Worm (Caenorhabditis elegans) whole organism, L3 larva: ENCODE results near the gene F20G2.1.

Experiments used
- ZK546.5 ChIP-seq: sonication (generic microtip); optimal IDR thresholded peaks from 2 replicates; lab custom pipeline; 2017; ENCODE audit warnings: missing biosample characterization, missing genetic modification characterization
- egl-5 ChIP-seq: fragments of 150-350 bp; optimal IDR thresholded peaks from 2 replicates; lab custom pipeline; 2017; ENCODE audit warnings: missing biosample characterization, missing genetic modification reagents, missing genetic modification characterization, inconsistent platforms
- elt-2 ChIP-seq: sonication (generic microtip); optimal IDR thresholded peaks from 2 replicates; lab custom pipeline; 2016; ENCODE audit warnings: missing genetic modification reagents, mild to moderate bottlenecking, missing genetic modification characterization, missing compliant biosample characterization
- lin-15B ChIP-seq: fragments of 150-350 bp; optimal IDR thresholded peaks from 2 replicates; lab custom pipeline; 2014; ENCODE audit warnings: missing biosample characterization, missing genetic modification characterization
- lin-39 ChIP-seq: fragments of 150-350 bp; optimal IDR thresholded peaks from 2 replicates; lab custom pipeline; 2018; ENCODE audit warnings: missing biosample characterization, missing genetic modification reagents, missing genetic modification characterization
- nhr-11 ChIP-seq: fragments of 150-350 bp; optimal IDR thresholded peaks from 2 replicates; lab custom pipeline; 2014; ENCODE audit warnings: missing biosample characterization, missing genetic modification characterization
- nhr-23 ChIP-seq: fragments of 150-350 bp; optimal IDR thresholded peaks from 2 replicates; lab custom pipeline; 2014; ENCODE audit warnings: missing biosample characterization, missing genetic modification reagents, missing genetic modification characterization
- nhr-76 ChIP-seq: fragments of 150-350 bp; sonication (generic microtip); optimal IDR thresholded peaks from 5 replicates; lab custom pipeline; 2014; ENCODE audit warnings: missing biosample characterization, missing genetic modification characterization
- sea-2 ChIP-seq: fragments of 150-350 bp; sonication (generic microtip); optimal IDR thresholded peaks from 4 replicates; lab custom pipeline; 2014; ENCODE audit warnings: missing biosample characterization, missing genetic modification reagents, missing genetic modification characterization
- skn-1 ChIP-seq: fragments of 150-350 bp; optimal IDR thresholded peaks from 2 replicates; lab custom pipeline; 2014; ENCODE audit warnings: missing biosample characterization, missing genetic modification characterization
- tbx-2 ChIP-seq: sonication (generic microtip); optimal IDR thresholded peaks from 2 replicates; lab custom pipeline; 2016; ENCODE audit warnings: mild to moderate bottlenecking, missing genetic modification characterization, missing compliant biosample characterization
- unc-62 ChIP-seq: fragments of 150-350 bp; sonication (generic microtip); optimal IDR thresholded peaks from 4 replicates; lab custom pipeline; 2014; ENCODE audit warnings: missing biosample characterization, missing genetic modification reagents, missing genetic modification characterization

ce11 chrV:13707295-13707694 lies 46.1 kb downstream of the F20G2.1 start, which contains the start of gene hlh-34:
- TF ChIP-seq tbx-2 (tag; lab: Kevin White, UChicago) (no peak), ZK546.5 (tag; lab: Kevin White, UChicago) (no peak), nhr-11 (tag; lab: Kevin White, UChicago) (no peak), sea-2 (GFP tag; lab: Kevin White, UChicago) (no peak), lin-39 (tag; lab: Kevin White, UChicago) (no peak), unc-62 (GFP tag; lab: Kevin White, UChicago) (no peak), skn-1 (no peak), lin-15B (tag; lab: Kevin White, UChicago) (no peak), elt-2 (no peak), egl-5 (tag; lab: Kevin White, UChicago) (no peak), nhr-76 (no peak), nhr-23 (no peak)
